Worm (Caenorhabditis elegans): Measurements from ENCODE around the gene W09C2.7.

DNA sequence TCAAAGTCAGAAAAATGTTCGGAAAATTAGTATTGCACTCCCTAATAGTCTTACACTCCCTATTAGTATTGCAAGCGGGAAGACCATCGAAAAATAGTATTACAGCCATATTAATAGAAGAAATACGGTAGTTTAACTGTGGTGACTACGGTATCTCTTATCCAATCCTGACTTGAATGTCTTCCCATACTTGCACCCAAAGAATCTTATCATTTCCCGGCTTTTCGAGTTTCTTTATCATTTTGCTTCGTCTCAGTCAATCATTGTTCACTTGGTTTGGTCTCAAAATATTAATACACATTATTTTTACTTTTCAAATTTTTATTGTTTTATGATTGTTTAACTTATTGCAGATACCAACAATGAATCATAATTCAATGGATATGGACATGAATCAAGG is 31.0 kb upstream of the W09C2.7 start, which contains the start of gene F58G6.3:
- no peak for TF ChIP-seq unc-62 (GFP tag; optimal IDR thresholded peaks at IDR 0.05)
- no peak for TF ChIP-seq ztf-11 (tag; optimal IDR thresholded peaks at IDR 0.05)
- TF ChIP-seq zag-1 (tag; optimal IDR thresholded peaks at IDR 0.05) = no peak
- TF ChIP-seq pqm-1 (tag; optimal IDR thresholded peaks at IDR 0.05) = no peak

All from whole organism, L1 larva.